Fruit fly (Drosophila melanogaster) whole organism, embryonic: ENCODE results near the gene w-cup.

Source experiments
- Ada2b ChIP-seq: fragments of 200-800 bp; sonication (Bioruptor generic); IDR thresholded peaks from 2 replicates; pipeline ENCODE4 v1.3.6; 2022; ENCODE audit warnings: missing biosample characterization, missing genetic modification characterization
- BEAF-32 ChIP-seq: fragments of 200-800 bp; sonication (Bioruptor generic); optimal IDR thresholded peaks from 3 replicates; lab custom pipeline; 2017; ENCODE audit warnings: missing biosample characterization, missing genetic modification characterization, mild to moderate bottlenecking, moderate library complexity, missing genetic modification reagents
- CG10274 ChIP-seq: fragments of 200-800 bp; sonication (Bioruptor generic); optimal IDR thresholded peaks from 3 replicates; lab custom pipeline; 2017; ENCODE audit warnings: missing biosample characterization, mild to moderate bottlenecking, missing genetic modification characterization
- CG10431 ChIP-seq: fragments of 200-800 bp; sonication (Bioruptor generic); optimal IDR thresholded peaks from 3 replicates; lab custom pipeline; 2018; ENCODE audit warnings: missing biosample characterization, mild to moderate bottlenecking, missing genetic modification characterization
- CG10565 ChIP-seq: fragments of 200-800 bp; sonication (Bioruptor generic); optimal IDR thresholded peaks from 3 replicates; lab custom pipeline; 2016; ENCODE audit warnings: missing biosample characterization, mild to moderate bottlenecking, missing genetic modification characterization
- CG10979 ChIP-seq: fragments of 200-800 bp; sonication (Bioruptor generic); optimal IDR thresholded peaks from 2 replicates; lab custom pipeline; 2018; ENCODE audit warnings: missing biosample characterization, mild to moderate bottlenecking, missing genetic modification characterization, moderate library complexity
- CG12155 ChIP-seq: fragments of 200-800 bp; sonication (Bioruptor generic); optimal IDR thresholded peaks from 3 replicates; lab custom pipeline; 2016; ENCODE audit warnings: missing biosample characterization, missing genetic modification characterization
- CG12391 ChIP-seq: fragments of 200-800 bp; sonication (Bioruptor generic); optimal IDR thresholded peaks from 3 replicates; lab custom pipeline; 2018; ENCODE audit warnings: missing biosample characterization, mild to moderate bottlenecking, missing genetic modification characterization, moderate library complexity
- CG12769 ChIP-seq: fragments of 200-800 bp; sonication (Bioruptor generic); optimal IDR thresholded peaks from 2 replicates; lab custom pipeline; 2019; ENCODE audit warnings: missing biosample characterization, mild to moderate bottlenecking, missing genetic modification characterization, moderate library complexity
- CG13287 ChIP-seq: fragments of 200-800 bp; sonication (Bioruptor generic); IDR thresholded peaks from 2 replicates; pipeline ENCODE4 v1.3.6; 2022; ENCODE audit warnings: missing biosample characterization, missing genetic modification characterization; ENCODE audit not compliant: partially characterized antibody
- CG13624 ChIP-seq: fragments of 200-800 bp; sonication (Bioruptor generic); optimal IDR thresholded peaks from 2 replicates; lab custom pipeline; 2016; ENCODE audit warnings: missing biosample characterization, missing genetic modification characterization
- CG1529 ChIP-seq: fragments of 200-800 bp; sonication (Bioruptor generic); optimal IDR thresholded peaks from 3 replicates; lab custom pipeline; 2018; ENCODE audit warnings: missing biosample characterization, missing genetic modification characterization
- CG1792 ChIP-seq: fragments of 200-800 bp; sonication (Bioruptor generic); optimal IDR thresholded peaks from 2 replicates; lab custom pipeline; 2016; ENCODE audit warnings: missing biosample characterization, missing genetic modification characterization
- CG2116 ChIP-seq: fragments of 200-800 bp; sonication (Bioruptor generic); optimal IDR thresholded peaks from 3 replicates; lab custom pipeline; 2018; ENCODE audit warnings: missing biosample characterization, mild to moderate bottlenecking, missing genetic modification characterization
- CG2889 ChIP-seq: fragments of 200-800 bp; sonication (Bioruptor generic); IDR thresholded peaks from 3 replicates; pipeline ENCODE4 v1.3.6; 2022; ENCODE audit warnings: missing biosample characterization, missing genetic modification characterization
- CG30020 ChIP-seq: fragments of 200-800 bp; optimal IDR thresholded peaks from 2 replicates; lab custom pipeline; 2019; ENCODE audit warnings: missing biosample characterization, mild to moderate bottlenecking, missing genetic modification characterization, moderate library complexity
- CG32772 ChIP-seq: fragments of 200-800 bp; sonication (Bioruptor generic); IDR thresholded peaks from 2 replicates; pipeline ENCODE4 v1.3.6; 2022; ENCODE audit warnings: missing biosample characterization, missing genetic modification characterization
- CG42726 ChIP-seq: fragments of 200-800 bp; sonication (Bioruptor generic); IDR thresholded peaks from 2 replicates; pipeline ENCODE4 v1.3.6; 2022; ENCODE audit warnings: missing biosample characterization, missing genetic modification characterization; ENCODE audit not compliant: partially characterized antibody
- CG43689 ChIP-seq: fragments of 200-800 bp; sonication (Bioruptor generic); IDR thresholded peaks from 2 replicates; pipeline ENCODE4 v1.3.6; 2022; ENCODE audit warnings: missing biosample characterization, missing genetic modification characterization
- CG4404 ChIP-seq: fragments of 200-800 bp; sonication (Bioruptor generic); IDR thresholded peaks from 2 replicates; pipeline ENCODE4 v1.3.6; 2022; ENCODE audit warnings: missing biosample characterization, missing genetic modification characterization
- CG4707 ChIP-seq: fragments of 200-800 bp; sonication (Bioruptor generic); optimal IDR thresholded peaks from 2 replicates; lab custom pipeline; 2018; ENCODE audit warnings: missing biosample characterization, mild to moderate bottlenecking, missing genetic modification characterization, moderate library complexity
- CG6175 ChIP-seq: fragments of 200-800 bp; sonication (Bioruptor generic); IDR thresholded peaks from 3 replicates; pipeline ENCODE4 v1.3.6; 2022; ENCODE audit warnings: missing biosample characterization, missing genetic modification characterization
- CG6272 ChIP-seq: fragments of 200-800 bp; sonication (Bioruptor generic); IDR thresholded peaks from 2 replicates; pipeline ENCODE4 v1.3.6; 2022; ENCODE audit warnings: missing biosample characterization, missing genetic modification characterization
- CG6683 ChIP-seq: fragments of 200-800 bp; sonication (Bioruptor generic); optimal IDR thresholded peaks from 2 replicates; lab custom pipeline; 2017; ENCODE audit warnings: missing biosample characterization, mild to moderate bottlenecking, missing genetic modification characterization, missing genetic modification reagents
- CG8089 ChIP-seq: fragments of 200-800 bp; sonication (Bioruptor generic); optimal IDR thresholded peaks from 3 replicates; lab custom pipeline; 2016; ENCODE audit warnings: missing biosample characterization, missing genetic modification characterization
- CG9876 ChIP-seq: fragments of 200-800 bp; sonication (Bioruptor generic); optimal IDR thresholded peaks from 2 replicates; lab custom pipeline; 2016; ENCODE audit warnings: missing biosample characterization, missing genetic modification characterization
- ERR ChIP-seq: fragments of 200-800 bp; sonication (Bioruptor generic); optimal IDR thresholded peaks from 2 replicates; lab custom pipeline; 2016; ENCODE audit warnings: missing biosample characterization, missing genetic modification characterization
- Fer1 ChIP-seq: fragments of 200-800 bp; sonication (Bioruptor generic); optimal IDR thresholded peaks from 2 replicates; lab custom pipeline; 2017; ENCODE audit warnings: missing biosample characterization, mild to moderate bottlenecking, missing genetic modification characterization
- Fer2 ChIP-seq: fragments of 200-800 bp; sonication (Bioruptor generic); optimal IDR thresholded peaks from 2 replicates; lab custom pipeline; 2018; ENCODE audit warnings: missing biosample characterization, mild to moderate bottlenecking, missing genetic modification characterization, moderate library complexity
- Hsf ChIP-seq: fragments of 200-800 bp; sonication (Bioruptor generic); optimal IDR thresholded peaks from 3 replicates; lab custom pipeline; 2016; ENCODE audit warnings: missing biosample characterization, missing genetic modification characterization
- Ptx1 ChIP-seq: fragments of 200-800 bp; sonication (Bioruptor generic); IDR thresholded peaks from 2 replicates; pipeline ENCODE4 v1.3.6; 2022; ENCODE audit warnings: missing biosample characterization, missing genetic modification characterization
- Rx ChIP-seq: fragments of 200-800 bp; sonication (Bioruptor generic); IDR thresholded peaks from 2 replicates; pipeline ENCODE4 v1.3.6; 2022; ENCODE audit warnings: missing biosample characterization, missing genetic modification characterization
- Scr ChIP-seq: fragments of 200-800 bp; sonication (Bioruptor generic); IDR thresholded peaks from 2 replicates; pipeline ENCODE4 v1.3.6; 2022; ENCODE audit warnings: missing biosample characterization, missing genetic modification characterization; ENCODE audit not compliant: partially characterized antibody
- YL-1 ChIP-seq: fragments of 200-800 bp; sonication (Bioruptor generic); optimal IDR thresholded peaks from 3 replicates; lab custom pipeline; 2017; ENCODE audit warnings: missing biosample characterization, mild to moderate bottlenecking, missing genetic modification characterization
- ase ChIP-seq: fragments of 200-800 bp; sonication (Bioruptor generic); IDR thresholded peaks from 3 replicates; pipeline ENCODE4 v1.3.6; 2022; ENCODE audit warnings: missing biosample characterization, missing genetic modification characterization
- br ChIP-seq: fragments of >200 bp; optimal IDR thresholded peaks from 2 replicates; lab custom pipeline; 2017
- chif ChIP-seq, 2 experiments: fragments of 200-800 bp; sonication (Bioruptor generic); optimal IDR thresholded peaks; 3 replicates each; lab custom pipeline; 2016; ENCODE audit warnings: missing biosample characterization in 2 of 2, missing genetic modification characterization in 2 of 2
- dati ChIP-seq: fragments of 200-800 bp; sonication (Bioruptor generic); IDR thresholded peaks from 2 replicates; pipeline ENCODE4 v1.3.6; 2022; ENCODE audit warnings: missing biosample characterization, missing genetic modification characterization
- ems ChIP-seq: fragments of 200-800 bp; sonication (Bioruptor generic); optimal IDR thresholded peaks from 3 replicates; lab custom pipeline; 2016; ENCODE audit warnings: missing biosample characterization, missing genetic modification characterization
- eve ChIP-seq, 2 experiments: fragments of >200 bp; optimal IDR thresholded peaks; 2 replicates each; lab custom pipeline; 2017; ENCODE audit warnings: missing biosample characterization in 2 of 2, missing genetic modification characterization in 2 of 2
- fd64A ChIP-seq: fragments of 200-800 bp; sonication (Bioruptor generic); optimal IDR thresholded peaks from 3 replicates; lab custom pipeline; 2018; ENCODE audit warnings: missing biosample characterization, mild to moderate bottlenecking, missing genetic modification characterization
- hbn ChIP-seq: fragments of 200-800 bp; sonication (Bioruptor generic); IDR thresholded peaks from 2 replicates; pipeline ENCODE4 v1.3.6; 2022; ENCODE audit warnings: missing biosample characterization, missing genetic modification characterization; ENCODE audit not compliant: partially characterized antibody
- klu ChIP-seq: fragments of 200-800 bp; sonication (Bioruptor generic); IDR thresholded peaks from 2 replicates; pipeline ENCODE4 v1.3.6; 2022; ENCODE audit warnings: missing biosample characterization, missing genetic modification characterization
- kni ChIP-seq: fragments of 200-800 bp; sonication (Bioruptor generic); optimal IDR thresholded peaks from 3 replicates; lab custom pipeline; 2017; ENCODE audit warnings: mild to moderate bottlenecking, missing biosample characterization, missing genetic modification reagents, missing genetic modification characterization
- mld ChIP-seq: fragments of 200-800 bp; sonication (Bioruptor generic); IDR thresholded peaks from 3 replicates; pipeline ENCODE4 v1.3.6; 2022; ENCODE audit warnings: missing biosample characterization, missing genetic modification characterization; ENCODE audit not compliant: partially characterized antibody
- nmo ChIP-seq: fragments of 200-800 bp; sonication (Bioruptor generic); optimal IDR thresholded peaks from 2 replicates; lab custom pipeline; 2018; ENCODE audit warnings: missing biosample characterization, mild to moderate bottlenecking, missing genetic modification characterization, moderate library complexity
- pan ChIP-seq, 4 experiments: fragments of >200 bp in 3 of 4; fragments of 200-800 bp in 1 of 4; sonication (Bioruptor generic) in 1 of 4; optimal IDR thresholded peaks in 3 of 4; IDR thresholded peaks in 1 of 4; 2 replicates each; pipeline versions ENCODE4 v1.3.6 to Lab custom; 2017 to 2022; ENCODE audit warnings: missing biosample characterization in 2 of 4, missing genetic modification characterization in 2 of 4, mixed read lengths in 1 of 4
- wek ChIP-seq: fragments of 200-800 bp; sonication (Bioruptor generic); optimal IDR thresholded peaks from 3 replicates; lab custom pipeline; 2018; ENCODE audit warnings: missing biosample characterization, mild to moderate bottlenecking, missing genetic modification characterization, moderate library complexity
- wor ChIP-seq: fragments of 200-800 bp; sonication (Bioruptor generic); IDR thresholded peaks from 2 replicates; pipeline ENCODE4 v1.3.6; 2022; ENCODE audit warnings: missing biosample characterization, missing genetic modification characterization
- zen ChIP-seq: fragments of 200-800 bp; sonication (Bioruptor generic); optimal IDR thresholded peaks from 3 replicates; lab custom pipeline; 2018; ENCODE audit warnings: missing biosample characterization, mild to moderate bottlenecking, missing genetic modification characterization, moderate library complexity

The w-cup gene

dm6 chr2L:10616767-10617166 is 39.2 kb upstream of the w-cup start (continued):
- TF ChIP-seq CG12155 (peak; percentile 38), hbn (no peak), dati (GFP tag; lab: Robert Waterston, UW) (peak; percentile 66; the same call in 1 of the 2 replicates), Rx (GFP tag; lab: Robert Waterston, UW) (peak; percentile 67), pan (optimal IDR thresholded peaks at IDR 0.05; lab: Kevin White, UChicago) (no peak), pan (GFP tag; optimal IDR thresholded peaks at IDR 0.05 in 1 of 2, IDR thresholded peaks at IDR 0.05 in 1 of 2) (peak in 1 of 2 experiments; percentile 90), CG10565 (GFP tag; lab: Kevin White, UChicago) (peak; percentile 3), ase (GFP tag; lab: Robert Waterston, UW) (peak; percentile 76; the same call in 1 of the 3 replicates), CG10431 (GFP tag; lab: Kevin White, UChicago) (no peak), CG30020 (tag; lab: Kevin White, UChicago) (no peak), CG6175 (GFP tag; lab: Robert Waterston, UW) (0 out of 3 replicates have a peak, but pooled peaks have one; percentile 25), Hsf (GFP tag; lab: Kevin White, UChicago) (peak; percentile 75), Fer2 (tag; lab: Kevin White, UChicago) (no peak), CG12391 (tag; lab: Kevin White, UChicago) (peak; percentile 81), CG42726 (GFP tag; lab: Robert Waterston, UW) (no peak), CG12769 (tag; lab: Kevin White, UChicago) (peak; percentile 48), CG1792 (GFP tag; lab: Kevin White, UChicago) (peak; percentile 19), CG6683 (no peak), CG6272 (GFP tag; lab: Robert Waterston, UW) (peak; percentile 75), ERR (GFP tag; lab: Kevin White, UChicago) (peak; percentile 42), CG2889 (GFP tag; lab: Robert Waterston, UW) (peak; percentile 81), YL-1 (no peak), CG9876 (no peak), CG43689 (GFP tag; lab: Robert Waterston, UW) (0 out of 2 replicates have a peak, but pooled peaks have one; percentile 42), CG10979 (tag; lab: Kevin White, UChicago) (peak; percentile 87), mld (no peak), CG4404 (GFP tag; lab: Robert Waterston, UW) (peak; percentile 54; the same call in 1 of the 2 replicates), eve (GFP tag; optimal IDR thresholded peaks at IDR 0.05; lab: Kevin White, UChicago) (peak in 1 of 2 experiments; percentile 88), nmo (peak; percentile 80), CG2116 (GFP tag; lab: Kevin White, UChicago) (peak; percentile 38), ems (peak; percentile 51), Ptx1 (peak; percentile 84), wor (GFP tag; lab: Robert Waterston, UW) (peak; percentile 64), kni (GFP tag; lab: Kevin White, UChicago) (no peak), CG1529 (GFP tag; lab: Kevin White, UChicago) (peak; percentile 55), br (no peak), CG10274 (no peak), zen (peak; percentile 34), CG8089 (GFP tag; lab: Kevin White, UChicago) (peak; percentile 36), wek (GFP tag; lab: Kevin White, UChicago) (no peak), CG13624 (peak; percentile 51), BEAF-32 (GFP tag; lab: Kevin White, UChicago) (no peak), CG32772 (GFP tag; lab: Robert Waterston, UW) (peak; percentile 80), Fer1 (GFP tag; lab: Kevin White, UChicago) (peak; percentile 28), fd64A (peak; percentile 15), Ada2b (GFP tag; lab: Robert Waterston, UW) (peak; percentile 69), chif (GFP tag; optimal IDR thresholded peaks at IDR 0.05; lab: Kevin White, UChicago) (peak; percentile 72 to 76), Scr (GFP tag; lab: Robert Waterston, UW) (no peak), CG4707 (GFP tag; lab: Kevin White, UChicago) (peak; percentile 13), CG13287 (no peak), klu (GFP tag; lab: Robert Waterston, UW) (0 out of 2 replicates have a peak, but pooled peaks have one; percentile 41)
